Fruit fly (Drosophila melanogaster) whole organism, embryonic: ENCODE results near the gene hmw.

Source experiments
- Blimp-1 ChIP-seq: fragments of 200-800 bp; sonication (Bioruptor generic); optimal IDR thresholded peaks from 3 replicates; lab custom pipeline; 2018; ENCODE audit warnings: missing biosample characterization, missing genetic modification characterization, mild to moderate bottlenecking, moderate library complexity, missing genetic modification reagents
- BtbVII ChIP-seq: fragments of 200-800 bp; sonication (Bioruptor generic); optimal IDR thresholded peaks from 3 replicates; lab custom pipeline; 2017; ENCODE audit warnings: missing biosample characterization, mild to moderate bottlenecking, missing genetic modification characterization
- Bteb2 ChIP-seq: fragments of 200-800 bp; sonication (Bioruptor generic); optimal IDR thresholded peaks from 2 replicates; lab custom pipeline; 2016; ENCODE audit warnings: missing biosample characterization, missing genetic modification characterization
- CG10654 ChIP-seq: fragments of 200-800 bp; sonication (Bioruptor generic); optimal IDR thresholded peaks from 2 replicates; lab custom pipeline; 2016; ENCODE audit warnings: missing biosample characterization, missing genetic modification characterization
- CG10979 ChIP-seq: fragments of 200-800 bp; sonication (Bioruptor generic); optimal IDR thresholded peaks from 2 replicates; lab custom pipeline; 2018; ENCODE audit warnings: missing biosample characterization, mild to moderate bottlenecking, missing genetic modification characterization, moderate library complexity
- CG11695 ChIP-seq: fragments of 200-800 bp; sonication (Bioruptor generic); IDR thresholded peaks from 3 replicates; pipeline ENCODE4 v1.3.6; 2022; ENCODE audit warnings: missing biosample characterization, missing genetic modification characterization
- CG12155 ChIP-seq: fragments of 200-800 bp; sonication (Bioruptor generic); optimal IDR thresholded peaks from 3 replicates; lab custom pipeline; 2016; ENCODE audit warnings: missing biosample characterization, missing genetic modification characterization
- CG13296 ChIP-seq: fragments of 200-800 bp; sonication (Bioruptor generic); optimal IDR thresholded peaks from 3 replicates; lab custom pipeline; 2018; ENCODE audit warnings: missing biosample characterization, mild to moderate bottlenecking, missing genetic modification characterization
- CG13775 ChIP-seq: fragments of 200-800 bp; sonication (Bioruptor generic); optimal IDR thresholded peaks from 3 replicates; lab custom pipeline; 2017; ENCODE audit warnings: missing biosample characterization, mild to moderate bottlenecking, missing genetic modification characterization
- CG17328 ChIP-seq: fragments of 200-800 bp; sonication (Bioruptor generic); IDR thresholded peaks from 2 replicates; pipeline ENCODE4 v1.3.6; 2022; ENCODE audit warnings: missing biosample characterization, missing genetic modification characterization
- CG4282 ChIP-seq: fragments of 200-800 bp; sonication (Bioruptor generic); optimal IDR thresholded peaks from 2 replicates; lab custom pipeline; 2016; ENCODE audit warnings: missing biosample characterization, missing genetic modification characterization
- CG4328 ChIP-seq: fragments of 200-800 bp; sonication (Bioruptor generic); optimal IDR thresholded peaks from 3 replicates; lab custom pipeline; 2017; ENCODE audit warnings: missing biosample characterization, missing genetic modification reagents, missing genetic modification characterization
- CG43689 ChIP-seq: fragments of 200-800 bp; sonication (Bioruptor generic); IDR thresholded peaks from 2 replicates; pipeline ENCODE4 v1.3.6; 2022; ENCODE audit warnings: missing biosample characterization, missing genetic modification characterization
- CG4424 ChIP-seq: fragments of 200-800 bp; sonication (Bioruptor generic); optimal IDR thresholded peaks from 3 replicates; lab custom pipeline; 2016; ENCODE audit warnings: missing biosample characterization, missing genetic modification characterization
- CG6791 ChIP-seq: fragments of 200-800 bp; sonication (Bioruptor generic); IDR thresholded peaks from 3 replicates; pipeline ENCODE4 v1.3.6; 2022; ENCODE audit warnings: missing biosample characterization, missing genetic modification characterization; ENCODE audit not compliant: partially characterized antibody
- CG9797 ChIP-seq: fragments of 200-800 bp; sonication (Bioruptor generic); optimal IDR thresholded peaks from 3 replicates; lab custom pipeline; 2018; ENCODE audit warnings: missing biosample characterization, mild to moderate bottlenecking, missing genetic modification characterization
- Dip2 ChIP-seq: fragments of 200-800 bp; sonication (Bioruptor generic); IDR thresholded peaks from 2 replicates; pipeline ENCODE4 v1.3.6; 2022; ENCODE audit warnings: missing biosample characterization, missing genetic modification characterization
- Gsc ChIP-seq: fragments of 200-800 bp; sonication (Bioruptor generic); IDR thresholded peaks from 2 replicates; pipeline ENCODE4 v1.3.6; 2022; ENCODE audit warnings: missing biosample characterization, missing genetic modification characterization
- HHEX ChIP-seq: fragments of 200-800 bp; sonication (Bioruptor generic); optimal IDR thresholded peaks from 3 replicates; lab custom pipeline; 2017; ENCODE audit warnings: missing biosample characterization, mild to moderate bottlenecking, missing genetic modification characterization, missing genetic modification reagents
- Hr51 ChIP-seq, 2 experiments: fragments of 200-800 bp; sonication (Bioruptor generic); optimal IDR thresholded peaks; 2 replicates in 1 of 2; 3 replicates in 1 of 2; lab custom pipeline; 2016 to 2018; ENCODE audit warnings: missing biosample characterization in 2 of 2, missing genetic modification characterization in 2 of 2, mild to moderate bottlenecking in 1 of 2, moderate library complexity in 1 of 2
- Hsf ChIP-seq: fragments of 200-800 bp; sonication (Bioruptor generic); optimal IDR thresholded peaks from 3 replicates; lab custom pipeline; 2016; ENCODE audit warnings: missing biosample characterization, missing genetic modification characterization
- Mad ChIP-seq: fragments of 200-800 bp; sonication (Bioruptor generic); optimal IDR thresholded peaks from 2 replicates; lab custom pipeline; 2016; ENCODE audit warnings: missing biosample characterization, missing genetic modification characterization
- NFAT ChIP-seq: fragments of 200-800 bp; sonication (Bioruptor generic); IDR thresholded peaks from 2 replicates; pipeline ENCODE4 v1.3.6; 2022; ENCODE audit warnings: missing biosample characterization, missing genetic modification characterization
- Nf-YC ChIP-seq: fragments of 200-800 bp; optimal IDR thresholded peaks from 3 replicates; lab custom pipeline; 2019; ENCODE audit warnings: missing biosample characterization, mild to moderate bottlenecking, missing genetic modification characterization, moderate library complexity
- NfI ChIP-seq: fragments of 200-800 bp; sonication (Bioruptor generic); optimal IDR thresholded peaks from 3 replicates; lab custom pipeline; 2018; ENCODE audit warnings: missing biosample characterization, mild to moderate bottlenecking, missing genetic modification characterization, moderate library complexity
- amos ChIP-seq: fragments of 200-800 bp; sonication (Bioruptor generic); IDR thresholded peaks from 2 replicates; pipeline ENCODE4 v1.3.6; 2022; ENCODE audit warnings: missing biosample characterization, missing genetic modification characterization; ENCODE audit not compliant: partially characterized antibody
- ase ChIP-seq: fragments of 200-800 bp; sonication (Bioruptor generic); IDR thresholded peaks from 3 replicates; pipeline ENCODE4 v1.3.6; 2022; ENCODE audit warnings: missing biosample characterization, missing genetic modification characterization
- bigmax ChIP-seq: fragments of 200-800 bp; sonication (Bioruptor generic); optimal IDR thresholded peaks from 2 replicates; lab custom pipeline; 2018; ENCODE audit warnings: missing biosample characterization, mild to moderate bottlenecking, missing genetic modification characterization
- br ChIP-seq: fragments of >200 bp; optimal IDR thresholded peaks from 2 replicates; lab custom pipeline; 2017
- cato ChIP-seq: fragments of 200-800 bp; sonication (Bioruptor generic); optimal IDR thresholded peaks from 2 replicates; lab custom pipeline; 2016; ENCODE audit warnings: missing biosample characterization, missing genetic modification characterization, borderline replicate concordance
- caup ChIP-seq: fragments of 200-800 bp; sonication (Bioruptor generic); optimal IDR thresholded peaks from 3 replicates; lab custom pipeline; 2017; ENCODE audit warnings: missing biosample characterization, mild to moderate bottlenecking, missing genetic modification characterization, moderate library complexity; ENCODE audit not compliant: severe bottlenecking
- chif ChIP-seq, 2 experiments: fragments of 200-800 bp; sonication (Bioruptor generic); optimal IDR thresholded peaks; 3 replicates each; lab custom pipeline; 2016; ENCODE audit warnings: missing biosample characterization in 2 of 2, missing genetic modification characterization in 2 of 2
- chm ChIP-seq: fragments of 200-800 bp; sonication (Bioruptor generic); IDR thresholded peaks from 2 replicates; pipeline ENCODE4 v1.3.6; 2022; ENCODE audit warnings: missing biosample characterization, missing genetic modification characterization
- cwo ChIP-seq: fragments of 200-800 bp; sonication (Bioruptor generic); optimal IDR thresholded peaks from 3 replicates; lab custom pipeline; 2017; ENCODE audit warnings: missing biosample characterization, missing genetic modification characterization, mild to moderate bottlenecking, moderate library complexity, missing genetic modification reagents
- fd3F ChIP-seq: fragments of 200-800 bp; sonication (Bioruptor generic); optimal IDR thresholded peaks from 2 replicates; lab custom pipeline; 2018; ENCODE audit warnings: missing biosample characterization, mild to moderate bottlenecking, missing genetic modification characterization, moderate library complexity
- fru ChIP-seq: fragments of >200 bp; optimal IDR thresholded peaks from 2 replicates; lab custom pipeline; 2017
- gcm2 ChIP-seq: fragments of 200-800 bp; sonication (Bioruptor generic); optimal IDR thresholded peaks from 2 replicates; lab custom pipeline; 2016; ENCODE audit warnings: missing biosample characterization, missing genetic modification characterization
- jumu ChIP-seq: fragments of 200-800 bp; sonication (Bioruptor generic); optimal IDR thresholded peaks from 3 replicates; lab custom pipeline; 2016; ENCODE audit warnings: missing biosample characterization, missing genetic modification characterization
- lola ChIP-seq, 3 experiments: fragments of >200 bp in 2 of 3; fragments of 200-800 bp in 1 of 3; sonication (Bioruptor generic) in 1 of 3; optimal IDR thresholded peaks; 2 replicates each; lab custom pipeline; 2017 to 2019; ENCODE audit warnings: missing biosample characterization in 3 of 3, missing genetic modification characterization in 3 of 3, mild to moderate bottlenecking in 1 of 3, moderate library complexity in 1 of 3
- org-1 ChIP-seq: fragments of 200-800 bp; sonication (Bioruptor generic); optimal IDR thresholded peaks from 2 replicates; lab custom pipeline; 2017; ENCODE audit warnings: missing biosample characterization, missing genetic modification characterization
- pita ChIP-seq: fragments of 200-800 bp; sonication (Bioruptor generic); optimal IDR thresholded peaks from 2 replicates; lab custom pipeline; 2017; ENCODE audit warnings: missing biosample characterization, mild to moderate bottlenecking, missing genetic modification characterization
- repo ChIP-seq: fragments of 200-800 bp; sonication (Bioruptor generic); optimal IDR thresholded peaks from 2 replicates; lab custom pipeline; 2016; ENCODE audit warnings: missing biosample characterization, missing genetic modification characterization
- ro ChIP-seq: fragments of 200-800 bp; sonication (Bioruptor generic); IDR thresholded peaks from 2 replicates; pipeline ENCODE4 v1.3.6; 2022; ENCODE audit warnings: missing biosample characterization, missing genetic modification characterization
- sim ChIP-seq: fragments of 200-800 bp; sonication (Bioruptor generic); IDR thresholded peaks from 2 replicates; pipeline ENCODE4 v1.3.6; 2022; ENCODE audit warnings: missing biosample characterization, missing genetic modification characterization
- sug ChIP-seq: fragments of 200-800 bp; optimal IDR thresholded peaks from 2 replicates; lab custom pipeline; 2019; ENCODE audit warnings: missing biosample characterization, mild to moderate bottlenecking, missing genetic modification characterization, moderate library complexity
- tll ChIP-seq, 2 experiments: fragments of 200-800 bp in 1 of 2; fragments of >200 bp in 1 of 2; sonication (Bioruptor generic) in 1 of 2; optimal IDR thresholded peaks; 2 replicates each; lab custom pipeline; 2017 to 2019; ENCODE audit warnings: missing biosample characterization in 2 of 2, missing genetic modification characterization in 2 of 2, mild to moderate bottlenecking in 1 of 2, moderate library complexity in 1 of 2
- zen ChIP-seq: fragments of 200-800 bp; sonication (Bioruptor generic); optimal IDR thresholded peaks from 3 replicates; lab custom pipeline; 2018; ENCODE audit warnings: missing biosample characterization, mild to moderate bottlenecking, missing genetic modification characterization, moderate library complexity
- zf30C ChIP-seq: fragments of 200-800 bp; sonication (Bioruptor generic); optimal IDR thresholded peaks from 3 replicates; lab custom pipeline; 2018; ENCODE audit warnings: missing biosample characterization, mild to moderate bottlenecking, missing genetic modification characterization

hmw gene

DNA sequence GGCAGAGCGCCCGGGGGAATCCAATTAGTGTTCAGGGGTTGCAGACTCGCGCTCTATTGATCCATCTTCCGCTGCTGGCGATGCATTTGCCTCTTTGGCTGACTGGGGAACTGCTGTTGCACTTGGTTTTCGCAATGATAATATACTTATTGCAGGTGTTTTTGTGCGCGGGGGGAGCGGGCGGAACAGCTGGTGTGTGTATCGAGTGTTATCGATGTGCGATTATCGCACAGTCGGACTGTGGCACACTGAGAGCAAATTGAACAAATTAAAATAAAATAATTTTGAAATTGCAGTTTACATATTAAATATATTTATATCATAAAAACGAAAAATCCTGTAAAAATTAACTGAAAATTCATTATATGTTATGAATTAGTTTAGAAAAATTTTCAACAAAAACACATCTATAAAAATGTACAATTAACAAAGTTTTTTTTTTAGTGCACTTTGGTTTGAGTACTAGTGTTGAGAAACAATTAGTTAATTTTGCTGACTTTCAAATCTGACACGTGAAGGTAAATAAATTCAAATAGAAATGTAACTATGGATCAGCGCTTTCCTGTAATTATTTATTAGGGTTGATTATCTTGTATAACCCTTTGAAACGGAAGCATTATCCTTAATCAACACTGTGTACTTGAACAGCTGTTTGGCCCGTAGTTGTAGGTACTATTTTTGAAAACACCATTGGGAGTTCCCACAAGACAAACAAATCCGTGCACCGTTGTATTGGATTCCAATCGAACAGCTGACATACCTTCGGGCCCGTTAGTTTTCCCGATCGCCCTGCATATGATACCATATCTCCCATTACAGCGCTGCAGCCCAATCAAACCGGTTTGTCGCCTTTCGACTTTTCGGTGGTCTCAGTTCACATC lies 41.0 kb downstream of the hmw start, which contains the start of the genes Wdr37 and koko (continued):
- TF ChIP-seq NFAT (GFP tag; lab: Robert Waterston, UW) (peak; percentile 93), CG4282 (GFP tag; lab: Kevin White, UChicago) (no peak), fd3F (GFP tag; lab: Kevin White, UChicago) (peak; percentile 95), CG11695 (GFP tag; lab: Robert Waterston, UW) (peak; percentile 99), Bteb2 (GFP tag; lab: Kevin White, UChicago) (peak; percentile 70), Blimp-1 (GFP tag; lab: Kevin White, UChicago) (peak; percentile 94), lola (GFP tag; optimal IDR thresholded peaks at IDR 0.05; lab: Kevin White, UChicago) (peak in 1 of 3 experiments; percentile 98), BtbVII (GFP tag; lab: Kevin White, UChicago) (peak; percentile 93), chm (GFP tag; lab: Robert Waterston, UW) (peak; percentile 92), org-1 (GFP tag; lab: Kevin White, UChicago) (peak; percentile 86), jumu (GFP tag; lab: Kevin White, UChicago) (peak; percentile 55), Hr51 (GFP tag; optimal IDR thresholded peaks at IDR 0.05; lab: Kevin White, UChicago) (peak; percentile 80 to 98), HHEX (GFP tag; lab: Kevin White, UChicago) (peak; percentile 91), CG12155 (peak; percentile 95), zen (tag; lab: Kevin White, UChicago) (peak; percentile 98), CG10654 (GFP tag; lab: Kevin White, UChicago) (peak; percentile 95), Hsf (GFP tag; lab: Kevin White, UChicago) (peak; percentile 89), CG9797 (GFP tag; lab: Kevin White, UChicago) (peak; percentile 11), bigmax (GFP tag; lab: Kevin White, UChicago) (no peak), Nf-YC (tag; lab: Kevin White, UChicago) (peak; percentile 89), repo (GFP tag; lab: Kevin White, UChicago) (peak; percentile 63), cato (GFP tag; lab: Kevin White, UChicago) (peak; percentile 94), CG13296 (GFP tag; lab: Kevin White, UChicago) (peak; percentile 90), pita (no peak), CG4424 (peak; percentile 95), sim (peak; percentile 96), CG17328 (GFP tag; lab: Robert Waterston, UW) (peak; percentile 97), cwo (GFP tag; lab: Kevin White, UChicago) (peak; percentile 93), NfI (GFP tag; lab: Kevin White, UChicago) (peak; percentile 90), CG43689 (GFP tag; lab: Robert Waterston, UW) (peak; percentile 94), br (lab: Kevin White, UChicago) (no peak), CG4328 (GFP tag; lab: Kevin White, UChicago) (peak; percentile 90), tll (GFP tag; optimal IDR thresholded peaks at IDR 0.05; lab: Kevin White, UChicago) (peak in 1 of 2 experiments; percentile 79), CG6791 (peak; percentile 55; the same call in 2 of the 3 replicates), gcm2 (GFP tag; lab: Kevin White, UChicago) (no peak), zf30C (GFP tag; lab: Kevin White, UChicago) (peak; percentile 99), amos (GFP tag; lab: Robert Waterston, UW) (peak; percentile 62), chif (GFP tag; optimal IDR thresholded peaks at IDR 0.05; lab: Kevin White, UChicago) (peak; percentile 35 to 85), ro (GFP tag; lab: Robert Waterston, UW) (peak; percentile 97), Gsc (GFP tag; lab: Robert Waterston, UW) (peak; percentile 90), ase (GFP tag; lab: Robert Waterston, UW) (peak; percentile 94), Dip2 (GFP tag; lab: Robert Waterston, UW) (peak; percentile 50; the same call in 1 of the 2 replicates), sug (tag; lab: Kevin White, UChicago) (peak; percentile 94), Mad (GFP tag; lab: Kevin White, UChicago) (peak; percentile 65), CG10979 (tag; lab: Kevin White, UChicago) (peak; percentile 98), caup (GFP tag; lab: Kevin White, UChicago) (peak; percentile 94), fru (no peak), CG13775 (GFP tag; lab: Kevin White, UChicago) (peak; percentile 98)
